Worm (Caenorhabditis elegans) whole organism, L4 larva: ENCODE measurements around the gene T24H10.1.

Experiments used
- F26F4.8 ChIP-seq: fragments of 200-800 bp; sonication (Bioruptor generic); conservative IDR thresholded peaks from 2 replicates; pipeline ENCODE4 v1.3.6; 2022; ENCODE audit warnings: missing genetic modification characterization, missing compliant biosample characterization
- F37D6.2 ChIP-seq: sonication (generic microtip); optimal IDR thresholded peaks from 2 replicates; lab custom pipeline; 2016; ENCODE audit warnings: mild to moderate bottlenecking, missing genetic modification characterization, missing compliant biosample characterization
- F49E8.2 ChIP-seq: sonication (generic microtip); optimal IDR thresholded peaks from 2 replicates; lab custom pipeline; 2016; ENCODE audit warnings: missing compliant biosample characterization, mild to moderate bottlenecking, missing genetic modification characterization, borderline replicate concordance
- T20F7.1 ChIP-seq: fragments of 200-800 bp; sonication (Bioruptor generic); optimal IDR thresholded peaks from 2 replicates; lab custom pipeline; 2018; ENCODE audit warnings: mild to moderate bottlenecking, missing genetic modification characterization, missing compliant biosample characterization
- Y75B8A.6 ChIP-seq: fragments of 200-800 bp; sonication (Bioruptor generic); IDR thresholded peaks from 2 replicates; pipeline ENCODE4 v1.3.6; 2022; ENCODE audit warnings: missing genetic modification reagents, missing genetic modification characterization, missing compliant biosample characterization
- ZK546.5 ChIP-seq, 2 experiments: sonication (generic microtip); optimal IDR thresholded peaks; 2 replicates each; lab custom pipeline; 2017; ENCODE audit warnings: missing biosample characterization in 2 of 2, missing genetic modification characterization in 2 of 2
- aha-1 ChIP-seq: fragments of 150-350 bp; peaks from one replicate; lab custom pipeline; 2014; ENCODE audit warnings: missing biosample characterization, missing genetic modification characterization
- ceh-44 ChIP-seq: fragments of 200-800 bp; sonication (Bioruptor generic); IDR thresholded peaks from 2 replicates; pipeline ENCODE4 v1.3.6; 2022; ENCODE audit warnings: missing genetic modification reagents, missing genetic modification characterization, missing compliant biosample characterization
- ceh-62 ChIP-seq: sonication (generic microtip); optimal IDR thresholded peaks from 2 replicates; lab custom pipeline; 2017; ENCODE audit warnings: missing biosample characterization, missing genetic modification characterization
- ces-1 ChIP-seq: fragments of 150-350 bp; sonication (generic microtip); optimal IDR thresholded peaks from 4 replicates; lab custom pipeline; 2014; ENCODE audit warnings: missing biosample characterization, missing genetic modification reagents, missing genetic modification characterization
- daf-16 ChIP-seq, 3 experiments: sonication (generic microtip); optimal IDR thresholded peaks; 2 replicates each; lab custom pipeline; 2016 to 2017; ENCODE audit warnings: missing genetic modification characterization in 3 of 3, missing genetic modification reagents in 3 of 3, mild to moderate bottlenecking in 2 of 3, missing compliant biosample characterization in 2 of 3, missing biosample characterization in 1 of 3, moderate library complexity in 1 of 3
- daf-19 ChIP-seq: fragments of 200-800 bp; sonication (Bioruptor generic); conservative IDR thresholded peaks from 2 replicates; pipeline ENCODE4 v1.3.6; 2022; ENCODE audit warnings: missing genetic modification characterization, missing compliant biosample characterization
- dmd-6 ChIP-seq: fragments of 200-800 bp; sonication (Bioruptor generic); IDR thresholded peaks from 2 replicates; pipeline ENCODE4 v1.3.6; 2022; ENCODE audit warnings: missing genetic modification reagents, missing genetic modification characterization, missing compliant biosample characterization
- dmd-8 ChIP-seq: fragments of 200-800 bp; sonication (Bioruptor generic); IDR thresholded peaks from 2 replicates; pipeline ENCODE4 v1.3.6; 2022; ENCODE audit warnings: missing genetic modification characterization, missing compliant biosample characterization
- dve-1 ChIP-seq: sonication (generic microtip); optimal IDR thresholded peaks from 2 replicates; lab custom pipeline; 2017; ENCODE audit warnings: antibody characterized with exemption, mild to moderate bottlenecking, missing genetic modification characterization, missing compliant biosample characterization; ENCODE audit not compliant: insufficient read depth
- egl-27 ChIP-seq: sonication (generic microtip); optimal IDR thresholded peaks from 3 replicates; lab custom pipeline; 2017; ENCODE audit warnings: missing biosample characterization, missing genetic modification reagents, missing genetic modification characterization
- fos-1 ChIP-seq: fragments of 150-350 bp; optimal IDR thresholded peaks from 2 replicates; lab custom pipeline; 2014; ENCODE audit warnings: missing biosample characterization, missing genetic modification characterization
- hif-1 ChIP-seq, 2 experiments: sonication (generic microtip); optimal IDR thresholded peaks; 2 replicates each; lab custom pipeline; 2016 to 2017; ENCODE audit warnings: missing compliant biosample characterization in 2 of 2, missing genetic modification characterization in 2 of 2, missing genetic modification reagents in 2 of 2, missing genotype in 2 of 2, mild to moderate bottlenecking in 1 of 2
- hlh-11 ChIP-seq: fragments of 200-800 bp; sonication (Bioruptor generic); optimal IDR thresholded peaks from 2 replicates; lab custom pipeline; 2018; ENCODE audit warnings: mild to moderate bottlenecking, missing genetic modification characterization, missing compliant biosample characterization
- lin-1 ChIP-seq: fragments of 200-800 bp; sonication (Bioruptor generic); IDR thresholded peaks from 2 replicates; pipeline ENCODE4 v1.3.6; 2022; ENCODE audit warnings: missing genetic modification reagents, missing genetic modification characterization, missing compliant biosample characterization
- lsy-2 ChIP-seq, 2 experiments: fragments of 150-350 bp in 1 of 2; sonication (generic microtip) in 1 of 2; optimal IDR thresholded peaks; 2 replicates each; lab custom pipeline; 2014 to 2017; ENCODE audit warnings: missing biosample characterization in 2 of 2, missing genetic modification characterization in 2 of 2
- madf-9 ChIP-seq: fragments of 200-800 bp; sonication (Bioruptor generic); conservative IDR thresholded peaks from 2 replicates; pipeline ENCODE4 v1.3.6; 2022; ENCODE audit warnings: missing genetic modification reagents, missing genetic modification characterization, missing compliant biosample characterization
- mdl-1 ChIP-seq, 2 experiments: fragments of 150-350 bp in 1 of 2; sonication (generic microtip) in 1 of 2; optimal IDR thresholded peaks; 2 replicates each; lab custom pipeline; 2014 to 2017; ENCODE audit warnings: missing biosample characterization in 2 of 2, missing genetic modification characterization in 2 of 2
- mep-1 ChIP-seq: fragments of 150-350 bp; sonication (generic microtip); optimal IDR thresholded peaks from 3 replicates; lab custom pipeline; 2014; ENCODE audit warnings: missing biosample characterization, missing genetic modification characterization
- mxl-3 ChIP-seq: fragments of 200-800 bp; sonication (Bioruptor generic); optimal IDR thresholded peaks from 2 replicates; lab custom pipeline; 2018; ENCODE audit warnings: mild to moderate bottlenecking, missing genetic modification characterization, missing compliant biosample characterization
- nhr-11 ChIP-seq: fragments of 150-350 bp; optimal IDR thresholded peaks from 2 replicates; lab custom pipeline; 2014; ENCODE audit warnings: missing biosample characterization, missing genetic modification characterization
- nhr-237 ChIP-seq: sonication (generic microtip); optimal IDR thresholded peaks from 2 replicates; lab custom pipeline; 2017; ENCODE audit warnings: missing biosample characterization, missing genetic modification characterization
- nhr-28 ChIP-seq: fragments of 150-350 bp; optimal IDR thresholded peaks from 2 replicates; lab custom pipeline; 2014; ENCODE audit warnings: missing biosample characterization, missing genetic modification characterization
- nhr-41 ChIP-seq: fragments of 200-800 bp; sonication (Bioruptor generic); IDR thresholded peaks from 2 replicates; pipeline ENCODE4 v1.3.6; 2022; ENCODE audit warnings: missing genetic modification reagents, missing genetic modification characterization, missing compliant biosample characterization
- nhr-42 ChIP-seq: fragments of 200-800 bp; sonication (Bioruptor generic); IDR thresholded peaks from 2 replicates; pipeline ENCODE4 v1.3.6; 2022; ENCODE audit warnings: missing genetic modification characterization, missing compliant biosample characterization
- nhr-48 ChIP-seq: sonication (generic microtip); optimal IDR thresholded peaks from 2 replicates; lab custom pipeline; 2016; ENCODE audit warnings: mild to moderate bottlenecking, missing genetic modification characterization, missing compliant biosample characterization
- nhr-6 ChIP-seq: fragments of 150-350 bp; optimal IDR thresholded peaks from 2 replicates; lab custom pipeline; 2014; ENCODE audit warnings: missing biosample characterization, missing genetic modification characterization
- nhr-77 ChIP-seq: fragments of 150-350 bp; optimal IDR thresholded peaks from 2 replicates; lab custom pipeline; 2014; ENCODE audit warnings: missing biosample characterization, missing genetic modification characterization
- php-3 ChIP-seq: fragments of 200-800 bp; sonication (Bioruptor generic); IDR thresholded peaks from 2 replicates; pipeline ENCODE4 v1.3.6; 2022; ENCODE audit warnings: missing genetic modification reagents, missing genetic modification characterization, missing compliant biosample characterization
- pqm-1 ChIP-seq: sonication (generic microtip); optimal IDR thresholded peaks from 2 replicates; lab custom pipeline; 2017; ENCODE audit warnings: missing biosample characterization, missing genetic modification characterization
- skn-1 ChIP-seq: fragments of 150-350 bp; optimal IDR thresholded peaks from 2 replicates; lab custom pipeline; 2014; ENCODE audit warnings: missing biosample characterization, missing genetic modification characterization
- tag-97 ChIP-seq: fragments of 200-800 bp; sonication (Bioruptor generic); IDR thresholded peaks from 2 replicates; pipeline ENCODE4 v1.3.6; 2022; ENCODE audit warnings: missing genetic modification characterization, missing compliant biosample characterization
- unc-62 ChIP-seq, 3 experiments: fragments of 150-350 bp in 1 of 3; sonication (generic microtip); optimal IDR thresholded peaks in 2 of 3; peaks in 1 of 3; 1 replicate in 1 of 3; 2 replicates in 2 of 3; lab custom pipeline; 2014 to 2017; ENCODE audit warnings: missing biosample characterization in 3 of 3, missing genetic modification characterization in 3 of 3, missing genetic modification reagents in 3 of 3, missing genotype in 1 of 3
- zag-1 ChIP-seq: fragments of 150-350 bp; optimal IDR thresholded peaks from 2 replicates; lab custom pipeline; 2014; ENCODE audit warnings: missing biosample characterization, missing genetic modification characterization
- zip-2 ChIP-seq: fragments of 150-350 bp; optimal IDR thresholded peaks from 2 replicates; lab custom pipeline; 2014; ENCODE audit warnings: missing biosample characterization, missing genetic modification characterization

The T24H10.1 gene

ce11 chrII:9114972-9115371 lies 15.8 kb downstream of the T24H10.1 start:
- TF ChIP-seq aha-1 (tag; lab: Kevin White, UChicago) (peak; percentile 68), skn-1 (tag; lab: Kevin White, UChicago) (no peak), unc-62 (GFP tag; optimal IDR thresholded peaks at IDR 0.05 in 1 of 2; lab: Kevin White, UChicago) (peak in 1 of 2 experiments; percentile 86), unc-62 (tag; optimal IDR thresholded peaks at IDR 0.05; lab: Kevin White, UChicago) (no peak)

ce11 chrII:9115644-9116043 lies 16.5 kb downstream of the T24H10.1 start:
- TF ChIP-seq ceh-62 (no peak), nhr-28 (tag; lab: Kevin White, UChicago) (no peak), nhr-42 (no peak), egl-27 (tag; lab: Kevin White, UChicago) (no peak), lsy-2 (tag; optimal IDR thresholded peaks at IDR 0.05; lab: Kevin White, UChicago) (peak in 1 of 2 experiments; percentile 46), nhr-11 (tag; lab: Kevin White, UChicago) (peak; percentile 54), ces-1 (no peak)

- TF ChIP-seq zag-1 (tag; lab: Kevin White, UChicago) (no peak), nhr-237 (tag; lab: Kevin White, UChicago) (no peak), nhr-6 (peak; percentile 66), nhr-28 (tag; lab: Kevin White, UChicago) (peak; percentile 74), mdl-1 (tag; optimal IDR thresholded peaks at IDR 0.05; lab: Kevin White, UChicago) (peak in 1 of 2 experiments; percentile 14), php-3 (0 out of 2 replicates have a peak, but pooled peaks have one; percentile 35), lin-1 (GFP tag; lab: Robert Waterston, UW) (no peak), unc-62 (GFP tag; optimal IDR thresholded peaks at IDR 0.05 in 1 of 2; lab: Kevin White, UChicago) (peak in 1 of 2 experiments; percentile 43), unc-62 (tag; optimal IDR thresholded peaks at IDR 0.05; lab: Kevin White, UChicago) (no peak), lsy-2 (tag; optimal IDR thresholded peaks at IDR 0.05; lab: Kevin White, UChicago) (peak in 1 of 2 experiments; percentile 10), hlh-11 (peak; percentile 40), dmd-6 (GFP tag; lab: Robert Waterston, UW) (peak; percentile 59), tag-97 (GFP tag; lab: Robert Waterston, UW) (no peak), nhr-77 (peak; percentile 22), hif-1 (tag; optimal IDR thresholded peaks at IDR 0.05; lab: Kevin White, UChicago) (no peak), dve-1 (tag; lab: Kevin White, UChicago) (peak; percentile 46), pqm-1 (tag; lab: Kevin White, UChicago) (peak; percentile 77), dmd-8 (no peak), mep-1 (tag; lab: Kevin White, UChicago) (peak; percentile 9), mxl-3 (GFP tag; lab: Kevin White, UChicago) (peak; percentile 27), daf-16 (GFP tag; optimal IDR thresholded peaks at IDR 0.05; lab: Kevin White, UChicago) (no peak), daf-16 (tag; optimal IDR thresholded peaks at IDR 0.05; lab: Kevin White, UChicago) (peak; percentile 41)
Measured at ce11 chrII:9116404-9116803, 17.2 kb downstream of the T24H10.1 start.

ce11 chrII:9117789-9118242 lies 18.6 kb downstream of the T24H10.1 start:
- no peak for TF ChIP-seq madf-9
- no peak for TF ChIP-seq daf-16 (GFP tag; optimal IDR thresholded peaks at IDR 0.05; lab: Kevin White, UChicago)
- TF ChIP-seq daf-16 (tag; optimal IDR thresholded peaks at IDR 0.05; lab: Kevin White, UChicago), result peak; percentile 60
- peak; percentile 8 for TF ChIP-seq nhr-11 (tag; lab: Kevin White, UChicago)
- peak; percentile 70 for TF ChIP-seq mep-1 (tag; lab: Kevin White, UChicago)
- no peak for TF ChIP-seq Y75B8A.6 (GFP tag; lab: Robert Waterston, UW)
- peak; percentile 59 for TF ChIP-seq dve-1 (tag; lab: Kevin White, UChicago)
- TF ChIP-seq ZK546.5 (tag; optimal IDR thresholded peaks at IDR 0.05; lab: Kevin White, UChicago), result no peak
- TF ChIP-seq F37D6.2 (tag; lab: Kevin White, UChicago), result peak; percentile 7
- no peak for TF ChIP-seq fos-1
- peak; percentile 91 for TF ChIP-seq pqm-1 (tag; lab: Kevin White, UChicago)
- TF ChIP-seq nhr-48 (tag; lab: Kevin White, UChicago), result peak; percentile 58
- TF ChIP-seq ces-1, result peak; percentile 52
- TF ChIP-seq aha-1 (tag; lab: Kevin White, UChicago), result peak; percentile 69
- TF ChIP-seq lsy-2 (tag; optimal IDR thresholded peaks at IDR 0.05; lab: Kevin White, UChicago), result peak in 1 of 2 experiments; percentile 46
- no peak for TF ChIP-seq F49E8.2
- peak; percentile 36 for TF ChIP-seq hlh-11
- peak; percentile 59 for TF ChIP-seq dmd-6 (GFP tag; lab: Robert Waterston, UW)
- TF ChIP-seq nhr-41 (GFP tag; lab: Robert Waterston, UW), result no peak
- TF ChIP-seq ceh-44, result no peak
- no peak for TF ChIP-seq zag-1 (tag; lab: Kevin White, UChicago)
- TF ChIP-seq daf-19 (GFP tag; lab: Robert Waterston, UW), result 0 out of 2 replicates have a peak, but pooled peaks have one; percentile 55
- TF ChIP-seq F26F4.8 (GFP tag; lab: Robert Waterston, UW), result no peak
- TF ChIP-seq nhr-28 (tag; lab: Kevin White, UChicago), result peak; percentile 75
- no peak for TF ChIP-seq zip-2
- TF ChIP-seq unc-62 (GFP tag; optimal IDR thresholded peaks at IDR 0.05 in 1 of 2; lab: Kevin White, UChicago), result peak in 1 of 2 experiments; percentile 34
- TF ChIP-seq unc-62 (tag; optimal IDR thresholded peaks at IDR 0.05; lab: Kevin White, UChicago), result no peak
- peak; percentile 67; the same call in 1 of the 2 replicates for TF ChIP-seq lin-1 (GFP tag; lab: Robert Waterston, UW)
- peak; percentile 70 for TF ChIP-seq nhr-77
- TF ChIP-seq T20F7.1 (GFP tag; lab: Kevin White, UChicago), result peak; percentile 5
